Fruit fly (Drosophila melanogaster): Measurements from ENCODE around the gene sob.

The sob gene

dm6 chr2L:3569892-3570291, 10.7 kb downstream of the sob start (continued):
- TF ChIP-seq dsx (GFP tag; optimal IDR thresholded peaks at IDR 0.05; ENCODE audit: poor library complexity, severe bottlenecking): no peak
- TF ChIP-seq Sox102F (GFP tag; optimal IDR thresholded peaks at IDR 0.05): peak; percentile 54
- no peak for TF ChIP-seq CG9139 (GFP tag; optimal IDR thresholded peaks at IDR 0.05)
- TF ChIP-seq Lpt (GFP tag; optimal IDR thresholded peaks at IDR 0.05): no peak
- TF ChIP-seq acj6 (GFP tag; optimal IDR thresholded peaks at IDR 0.05): peak; percentile 26
- TF ChIP-seq Sox15 (GFP tag; optimal IDR thresholded peaks at IDR 0.05): no peak
- TF ChIP-seq Sox14 (GFP tag; optimal IDR thresholded peaks at IDR 0.05): peak; percentile 17
- no peak for TF ChIP-seq CG16779 (tag; optimal IDR thresholded peaks at IDR 0.05)
- TF ChIP-seq CG1621 (tag; optimal IDR thresholded peaks at IDR 0.05): no peak
- TF ChIP-seq CG4318 (GFP tag; optimal IDR thresholded peaks at IDR 0.05): no peak
- no peak for TF ChIP-seq eg (GFP tag; IDR thresholded peaks at IDR 0.05)
- TF ChIP-seq CG10669 (GFP tag; optimal IDR thresholded peaks at IDR 0.05): no peak
- TF ChIP-seq CG11762 (GFP tag; optimal IDR thresholded peaks at IDR 0.05; ENCODE audit: insufficient read depth): no peak
- TF ChIP-seq Met (GFP tag; optimal IDR thresholded peaks at IDR 0.05): peak; percentile 24
- TF ChIP-seq net (GFP tag; optimal IDR thresholded peaks at IDR 0.05): no peak
- no peak for TF ChIP-seq CG34406 (GFP tag; optimal IDR thresholded peaks at IDR 0.05)
- TF ChIP-seq CG6276 (GFP tag; optimal IDR thresholded peaks at IDR 0.05): no peak
- no peak for TF ChIP-seq CG6808 (GFP tag; optimal IDR thresholded peaks at IDR 0.05)
- no peak for TF ChIP-seq CG32006 (GFP tag; optimal IDR thresholded peaks at IDR 0.05)
- TF ChIP-seq ss (GFP tag; optimal IDR thresholded peaks at IDR 0.05): no peak
- TF ChIP-seq svp (GFP tag): peak; percentile 79
- no peak for TF ChIP-seq CG3919 (GFP tag; optimal IDR thresholded peaks at IDR 0.05)
- TF ChIP-seq Eip78C (GFP tag): peak; percentile 67
- no peak for TF ChIP-seq CG8632 (GFP tag; optimal IDR thresholded peaks at IDR 0.05)
- TF ChIP-seq CG6854 (GFP tag; optimal IDR thresholded peaks at IDR 0.05): no peak
- no peak for TF ChIP-seq salr (GFP tag; optimal IDR thresholded peaks at IDR 0.05)
- TF ChIP-seq CG6163 (GFP tag; IDR thresholded peaks at IDR 0.05): no peak
- TF ChIP-seq cyc (GFP tag; optimal IDR thresholded peaks at IDR 0.05): peak; percentile 16
- TF ChIP-seq Eip93F (GFP tag; optimal IDR thresholded peaks at IDR 0.05): no peak
- no peak for TF ChIP-seq CG7368 (GFP tag; optimal IDR thresholded peaks at IDR 0.05)
- no peak for TF ChIP-seq CG8119 (GFP tag; IDR thresholded peaks at IDR 0.05)
- TF ChIP-seq CG3032 (tag; optimal IDR thresholded peaks at IDR 0.05): no peak
- no peak for TF ChIP-seq Ets96B (tag; optimal IDR thresholded peaks at IDR 0.05)

dm6 chr2L:3567394-3567793, 13.2 kb downstream of the sob start:
- TF ChIP-seq Eip93F (GFP tag; optimal IDR thresholded peaks at IDR 0.05) (no peak), CG16779 (tag; optimal IDR thresholded peaks at IDR 0.05) (peak; percentile 0), fd59A (GFP tag; optimal IDR thresholded peaks at IDR 0.05) (no peak), topi (GFP tag; optimal IDR thresholded peaks at IDR 0.05) (peak; percentile 35), Ets96B (tag; optimal IDR thresholded peaks at IDR 0.05) (peak; percentile 42), Met (GFP tag; optimal IDR thresholded peaks at IDR 0.05) (peak; percentile 46), spab (GFP tag; optimal IDR thresholded peaks at IDR 0.05) (no peak), CG7368 (GFP tag; optimal IDR thresholded peaks at IDR 0.05) (no peak), net (GFP tag; optimal IDR thresholded peaks at IDR 0.05) (no peak), Lpt (GFP tag; optimal IDR thresholded peaks at IDR 0.05) (no peak), achi (GFP tag; optimal IDR thresholded peaks at IDR 0.05) (peak; percentile 27), CG3919 (GFP tag; optimal IDR thresholded peaks at IDR 0.05) (peak; percentile 30), CG9139 (GFP tag; optimal IDR thresholded peaks at IDR 0.05) (no peak), Eip75B (GFP tag; optimal IDR thresholded peaks at IDR 0.05) (peak; percentile 16), CG10631 (GFP tag; optimal IDR thresholded peaks at IDR 0.05) (peak; percentile 17), svp (GFP tag) (peak; percentile 64), Hr4 (GFP tag; optimal IDR thresholded peaks at IDR 0.05) (peak; percentile 13), CG11902 (GFP tag; optimal IDR thresholded peaks at IDR 0.05) (no peak), Smox (GFP tag; optimal IDR thresholded peaks at IDR 0.05) (peak; percentile 9), CG32006 (GFP tag; optimal IDR thresholded peaks at IDR 0.05) (peak; percentile 36), Gug (GFP tag; IDR thresholded peaks at IDR 0.05) (no peak), cyc (GFP tag; optimal IDR thresholded peaks at IDR 0.05) (peak; percentile 42), CG6276 (GFP tag; optimal IDR thresholded peaks at IDR 0.05) (no peak), CG31627 (GFP tag; optimal IDR thresholded peaks at IDR 0.05) (peak; percentile 22), Sox102F (GFP tag; optimal IDR thresholded peaks at IDR 0.05) (peak; percentile 29), CG10669 (GFP tag; optimal IDR thresholded peaks at IDR 0.05) (peak; percentile 34), CG3032 (tag; optimal IDR thresholded peaks at IDR 0.05) (peak; percentile 32), esn (GFP tag; optimal IDR thresholded peaks at IDR 0.05) (peak; percentile 40), Sox14 (GFP tag; optimal IDR thresholded peaks at IDR 0.05) (no peak), Ets21C (GFP tag; optimal IDR thresholded peaks at IDR 0.05) (peak; percentile 24), pdm3 (GFP tag; optimal IDR thresholded peaks at IDR 0.05) (peak; percentile 12), CG6792 (GFP tag; optimal IDR thresholded peaks at IDR 0.05) (peak; percentile 33), lz (GFP tag; optimal IDR thresholded peaks at IDR 0.05) (peak; percentile 22), CG34406 (GFP tag; optimal IDR thresholded peaks at IDR 0.05) (peak; percentile 11)
